Fruit fly (Drosophila melanogaster) whole organism, pupa: ENCODE results near the gene Srpk79D.

Experiments used
- CG10348 ChIP-seq: fragments of 200-800 bp; sonication (Bioruptor generic); IDR thresholded peaks from 2 replicates; pipeline ENCODE4 v1.3.6; 2022; ENCODE audit warnings: missing biosample characterization, missing genetic modification characterization
- CG12605 ChIP-seq: fragments of 200-800 bp; sonication (Bioruptor generic); IDR thresholded peaks from 2 replicates; pipeline ENCODE4 v1.3.6; 2022; ENCODE audit warnings: missing biosample characterization, missing genetic modification characterization
- CG13204 ChIP-seq: fragments of 200-800 bp; sonication (Bioruptor generic); optimal IDR thresholded peaks from 2 replicates; lab custom pipeline; 2018; ENCODE audit warnings: missing biosample characterization, mild to moderate bottlenecking, missing genetic modification characterization, moderate library complexity
- CG14655 ChIP-seq: fragments of 200-800 bp; sonication (Bioruptor generic); optimal IDR thresholded peaks from 3 replicates; lab custom pipeline; 2017; ENCODE audit warnings: mild to moderate bottlenecking, missing biosample characterization, missing genetic modification reagents, missing genetic modification characterization
- CG15710 ChIP-seq: fragments of 200-800 bp; sonication (Bioruptor generic); optimal IDR thresholded peaks from 2 replicates; lab custom pipeline; 2018; ENCODE audit warnings: missing biosample characterization, mild to moderate bottlenecking, missing genetic modification characterization, moderate library complexity
- CG17806 ChIP-seq: fragments of 200-800 bp; sonication (Bioruptor generic); optimal IDR thresholded peaks from 2 replicates; lab custom pipeline; 2018; ENCODE audit warnings: missing biosample characterization, mild to moderate bottlenecking, missing genetic modification characterization, moderate library complexity
- CG32121 ChIP-seq: fragments of 200-800 bp; sonication (Bioruptor generic); IDR thresholded peaks from 2 replicates; pipeline ENCODE4 v1.3.6; 2022; ENCODE audit warnings: missing biosample characterization, missing genetic modification characterization
- CG34367 ChIP-seq: fragments of 200-800 bp; sonication (Bioruptor generic); optimal IDR thresholded peaks from 2 replicates; lab custom pipeline; 2018; ENCODE audit warnings: missing biosample characterization, mild to moderate bottlenecking, missing genetic modification characterization
- CG4496 ChIP-seq: fragments of 200-800 bp; sonication (Bioruptor generic); IDR thresholded peaks from 3 replicates; pipeline ENCODE4 v1.3.6; 2022; ENCODE audit warnings: missing biosample characterization, missing genetic modification characterization
- CG8159 ChIP-seq: fragments of 200-800 bp; sonication (Bioruptor generic); optimal IDR thresholded peaks from 3 replicates; lab custom pipeline; 2018; ENCODE audit warnings: missing biosample characterization, mild to moderate bottlenecking, missing genetic modification characterization, moderate library complexity
- CG8301 ChIP-seq: fragments of 200-800 bp; sonication (Bioruptor generic); optimal IDR thresholded peaks from 2 replicates; lab custom pipeline; 2018; ENCODE audit warnings: missing biosample characterization, mild to moderate bottlenecking, missing genetic modification characterization
- CG9948 ChIP-seq: fragments of 200-800 bp; sonication (Bioruptor generic); optimal IDR thresholded peaks from 2 replicates; lab custom pipeline; 2018; ENCODE audit warnings: missing biosample characterization, mild to moderate bottlenecking, missing genetic modification characterization, moderate library complexity
- D1 ChIP-seq: fragments of 200-800 bp; sonication (Bioruptor generic); optimal IDR thresholded peaks from 2 replicates; lab custom pipeline; 2018; ENCODE audit warnings: missing biosample characterization, mild to moderate bottlenecking, missing genetic modification characterization, moderate library complexity
- EcR ChIP-seq: fragments of 200-800 bp; sonication (Bioruptor generic); optimal IDR thresholded peaks from 3 replicates; lab custom pipeline; 2019; ENCODE audit warnings: missing biosample characterization, missing genetic modification characterization, mild to moderate bottlenecking, moderate library complexity, missing genetic modification reagents
- Ets98B ChIP-seq: fragments of 200-800 bp; sonication (Bioruptor generic); IDR thresholded peaks from 2 replicates; pipeline ENCODE4 v1.3.6; 2022; ENCODE audit warnings: missing biosample characterization, missing genetic modification characterization
- Pif1A ChIP-seq: fragments of 200-800 bp; sonication (Bioruptor generic); optimal IDR thresholded peaks from 3 replicates; lab custom pipeline; 2016; ENCODE audit warnings: missing biosample characterization, missing genetic modification characterization
- Pif1B ChIP-seq: fragments of 200-800 bp; sonication (Bioruptor generic); optimal IDR thresholded peaks from 3 replicates; lab custom pipeline; 2016; ENCODE audit warnings: missing biosample characterization, missing genetic modification characterization
- Snoo ChIP-seq: fragments of 200-800 bp; sonication (Bioruptor generic); optimal IDR thresholded peaks from 3 replicates; lab custom pipeline; 2017; ENCODE audit warnings: missing biosample characterization, mild to moderate bottlenecking, missing genetic modification characterization, inconsistent platforms
- fd96Ca ChIP-seq: fragments of 200-800 bp; sonication (Bioruptor generic); IDR thresholded peaks from 3 replicates; pipeline ENCODE4 v1.3.6; 2022; ENCODE audit warnings: missing biosample characterization, missing genetic modification characterization
- gl ChIP-seq: fragments of 200-800 bp; sonication (Bioruptor generic); optimal IDR thresholded peaks from 2 replicates; lab custom pipeline; 2018; ENCODE audit warnings: missing biosample characterization, mild to moderate bottlenecking, missing genetic modification characterization
- rn ChIP-seq: fragments of 200-800 bp; sonication (Bioruptor generic); IDR thresholded peaks from 2 replicates; pipeline ENCODE4 v1.3.6; 2022; ENCODE audit warnings: missing biosample characterization, missing genetic modification characterization

The Srpk79D gene

DNA sequence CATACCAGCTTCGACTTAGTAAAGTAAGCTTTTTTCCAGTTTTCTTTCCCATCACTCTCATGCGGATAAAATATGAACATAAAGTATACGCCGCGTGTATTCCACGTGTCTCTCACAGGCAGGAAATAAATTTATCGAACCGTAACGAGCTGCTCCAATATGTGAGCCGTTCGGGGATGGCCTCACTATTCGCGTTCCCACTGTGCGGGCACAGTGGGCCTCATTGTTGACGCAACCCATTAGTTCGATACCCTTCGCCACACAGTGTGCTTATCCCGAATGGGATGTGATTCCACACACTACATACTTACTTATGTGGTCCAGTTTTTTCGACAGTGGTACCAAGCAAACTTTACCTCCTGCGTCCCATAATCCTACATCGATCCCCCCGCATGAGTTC lies 2.2 kb downstream of the Srpk79D start:
- TF ChIP-seq fd96Ca (GFP tag; lab: Robert Waterston, UW) (peak; percentile 30; the same call in 1 of the 3 replicates), CG8301 (tag; lab: Kevin White, UChicago) (no peak), CG9948 (no peak)

DNA sequence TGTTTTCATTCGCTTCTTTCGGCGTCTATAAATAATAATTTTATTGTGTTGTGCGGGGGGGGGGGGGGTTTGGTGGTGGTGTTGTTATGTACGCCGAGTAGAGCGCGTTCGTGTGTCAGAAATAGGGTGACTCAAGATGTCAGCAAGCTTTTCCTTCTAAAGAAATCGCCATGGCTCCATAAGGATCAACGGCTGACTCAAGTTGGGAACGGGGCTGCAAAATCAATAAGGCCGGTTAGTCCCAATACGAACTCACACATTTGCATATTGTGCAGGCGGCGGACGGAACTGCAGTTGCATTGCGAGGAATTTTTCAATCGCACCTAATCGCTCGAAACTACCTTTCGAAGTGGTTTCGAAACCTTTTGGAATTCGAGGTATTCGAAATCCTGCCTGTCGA lies 2.8 kb downstream of the Srpk79D start:
- TF ChIP-seq CG12605 (GFP tag; lab: Robert Waterston, UW) (peak; percentile 21; the same call in 1 of the 2 replicates), CG4496 (GFP tag; lab: Robert Waterston, UW) (peak; percentile 63; the same call in 2 of the 3 replicates), Ets98B (GFP tag; lab: Robert Waterston, UW) (peak; percentile 31; the same call in 1 of the 2 replicates), fd96Ca (GFP tag; lab: Robert Waterston, UW) (peak; percentile 77; the same call in 2 of the 3 replicates), CG32121 (GFP tag; lab: Robert Waterston, UW) (peak; percentile 49), CG14655 (GFP tag; lab: Kevin White, UChicago) (peak; percentile 35), Snoo (tag; lab: Kevin White, UChicago) (no peak), CG34367 (tag; lab: Kevin White, UChicago) (no peak), CG8301 (tag; lab: Kevin White, UChicago) (peak; percentile 53)

DNA sequence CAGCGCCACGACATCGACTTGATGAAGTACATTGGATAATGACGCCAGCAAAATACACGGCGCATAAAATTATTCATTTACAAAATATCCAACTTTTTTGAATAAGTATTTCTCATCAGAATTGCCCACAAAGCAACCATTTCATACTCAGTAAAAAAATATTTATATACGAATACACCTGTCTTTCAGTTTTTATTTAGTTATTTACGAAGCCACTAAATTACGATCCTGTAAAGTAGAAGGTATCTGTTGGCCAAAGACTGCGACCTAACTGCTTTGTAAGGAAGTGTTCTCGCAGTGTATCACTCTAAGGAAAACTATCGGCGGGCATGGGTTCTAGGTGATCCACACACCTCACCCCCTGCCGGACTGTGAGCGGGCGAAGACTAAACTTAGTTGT lies 3.4 kb downstream of the Srpk79D start:
- TF ChIP-seq CG17806 (tag; lab: Kevin White, UChicago) (no peak), Pif1A (GFP tag; lab: Kevin White, UChicago) (no peak), CG8159 (tag; lab: Kevin White, UChicago) (no peak), CG8301 (tag; lab: Kevin White, UChicago) (no peak), CG12605 (GFP tag; lab: Robert Waterston, UW) (no peak), rn (GFP tag; lab: Robert Waterston, UW) (0 out of 2 replicates have a peak, but pooled peaks have one; percentile 48), fd96Ca (GFP tag; lab: Robert Waterston, UW) (peak; percentile 75), CG14655 (GFP tag; lab: Kevin White, UChicago) (no peak), CG10348 (GFP tag; lab: Robert Waterston, UW) (no peak), CG32121 (GFP tag; lab: Robert Waterston, UW) (peak; percentile 62), Snoo (tag; lab: Kevin White, UChicago) (no peak), CG13204 (no peak), D1 (tag; lab: Kevin White, UChicago) (no peak), Pif1B (GFP tag; lab: Kevin White, UChicago) (no peak), CG15710 (no peak), CG9948 (peak; percentile 59), gl (tag; lab: Kevin White, UChicago) (no peak), CG34367 (tag; lab: Kevin White, UChicago) (no peak), CG4496 (GFP tag; lab: Robert Waterston, UW) (peak; percentile 74), Ets98B (GFP tag; lab: Robert Waterston, UW) (peak; percentile 52)

DNA sequence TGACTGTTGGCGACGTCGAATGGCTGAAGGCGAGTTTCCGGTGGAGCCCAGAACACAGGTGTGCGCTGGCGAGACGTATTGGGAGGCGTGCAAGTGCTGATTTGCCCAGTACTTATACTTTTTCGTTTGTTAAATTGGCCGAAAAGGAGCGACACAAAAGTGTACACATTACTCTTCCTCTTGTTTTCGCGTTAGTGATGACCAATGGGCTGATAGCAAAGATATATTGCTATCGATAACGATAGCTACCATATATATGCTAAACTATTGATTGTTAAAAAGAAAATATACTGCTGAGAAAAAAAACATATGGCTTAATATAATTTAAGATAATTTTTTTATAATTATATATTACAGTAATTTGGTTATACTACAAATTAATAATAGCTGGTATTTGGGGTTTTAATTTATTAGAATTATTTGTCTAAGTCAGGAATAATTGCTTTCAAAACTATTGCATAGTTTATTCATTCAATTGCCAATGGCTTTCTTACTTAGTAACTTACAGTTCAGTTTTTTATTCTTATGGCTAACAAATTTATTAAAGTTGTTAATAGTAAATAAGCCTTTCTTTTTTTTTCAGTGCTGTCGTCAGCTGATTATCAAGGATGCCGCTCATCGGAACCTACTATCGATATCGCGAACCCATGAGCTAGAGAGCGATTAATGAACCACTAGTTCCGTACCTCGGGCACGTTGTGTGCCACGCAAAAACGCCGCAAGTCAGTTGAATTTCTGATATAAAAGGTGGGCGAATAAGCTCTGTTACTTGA lies 14.4 kb downstream of the Srpk79D start, which contains the start of the genes Hem and IleRS:
Gene Hem (minus strand): TSS at position 202 of the 773 bp plus-strand sequence.
Gene IleRS (plus strand): TSS at position 672 of the 773 bp plus-strand sequence.
- TF ChIP-seq CG34367 (tag; lab: Kevin White, UChicago) (peak; percentile 89), CG14655 (GFP tag; lab: Kevin White, UChicago) (no peak), CG10348 (GFP tag; lab: Robert Waterston, UW) (peak; percentile 17; the same call in 1 of the 2 replicates), CG8301 (tag; lab: Kevin White, UChicago) (no peak), CG15710 (peak; percentile 89), CG4496 (GFP tag; lab: Robert Waterston, UW) (peak; percentile 94), rn (GFP tag; lab: Robert Waterston, UW) (peak; percentile 83; the same call in 1 of the 2 replicates), Pif1B (GFP tag; lab: Kevin White, UChicago) (no peak), fd96Ca (GFP tag; lab: Robert Waterston, UW) (peak; percentile 49; the same call in 2 of the 3 replicates), CG8159 (tag; lab: Kevin White, UChicago) (peak; percentile 92), D1 (tag; lab: Kevin White, UChicago) (no peak), Pif1A (GFP tag; lab: Kevin White, UChicago) (no peak), Ets98B (GFP tag; lab: Robert Waterston, UW) (peak; percentile 89), gl (tag; lab: Kevin White, UChicago) (peak; percentile 39), CG17806 (tag; lab: Kevin White, UChicago) (peak; percentile 91), CG12605 (GFP tag; lab: Robert Waterston, UW) (peak; percentile 88), CG32121 (GFP tag; lab: Robert Waterston, UW) (peak; percentile 90), EcR (GFP tag; lab: Kevin White, UChicago) (no peak), Snoo (tag; lab: Kevin White, UChicago) (no peak), CG9948 (peak; percentile 91), CG13204 (no peak)

DNA sequence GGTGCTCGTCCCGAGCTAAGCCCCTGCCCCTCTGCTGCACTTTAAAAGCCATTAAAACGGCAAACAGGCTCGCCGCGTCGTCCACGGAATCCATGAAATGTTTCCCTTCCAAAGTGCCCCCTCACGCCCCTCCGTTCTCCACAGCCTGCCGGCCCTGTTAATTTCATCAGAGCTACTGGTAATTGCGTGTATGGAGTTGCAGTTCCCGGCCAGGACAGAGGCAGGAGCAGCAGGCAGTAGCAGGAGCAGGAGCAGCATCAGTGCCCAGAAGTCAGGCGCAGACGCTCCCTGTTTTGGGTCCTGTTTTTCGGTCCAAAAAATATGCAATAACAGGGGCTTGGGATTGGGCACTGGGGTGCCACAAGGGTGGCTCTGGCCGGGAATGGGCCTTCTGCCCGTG lies 43.1 kb downstream of the Srpk79D start:
- TF ChIP-seq EcR (GFP tag; lab: Kevin White, UChicago) (no peak), CG13204 (no peak), gl (tag; lab: Kevin White, UChicago) (no peak), CG15710 (no peak), rn (GFP tag; lab: Robert Waterston, UW) (no peak), CG10348 (GFP tag; lab: Robert Waterston, UW) (no peak), Ets98B (GFP tag; lab: Robert Waterston, UW) (no peak), CG34367 (tag; lab: Kevin White, UChicago) (no peak), CG9948 (no peak), Pif1B (GFP tag; lab: Kevin White, UChicago) (no peak), CG4496 (GFP tag; lab: Robert Waterston, UW) (no peak), CG8301 (tag; lab: Kevin White, UChicago) (no peak), CG14655 (GFP tag; lab: Kevin White, UChicago) (no peak), Snoo (tag; lab: Kevin White, UChicago) (no peak), CG12605 (GFP tag; lab: Robert Waterston, UW) (no peak), D1 (tag; lab: Kevin White, UChicago) (no peak), CG8159 (tag; lab: Kevin White, UChicago) (no peak), fd96Ca (GFP tag; lab: Robert Waterston, UW) (no peak), CG32121 (GFP tag; lab: Robert Waterston, UW) (no peak)
